Worm (Caenorhabditis elegans) whole organism, L4 larva: ENCODE data around the gene cki-1.

Experiments
- fkh-10 ChIP-seq: fragments of 150-350 bp; optimal IDR thresholded peaks from 2 replicates; lab custom pipeline; 2014; ENCODE audit warnings: missing biosample characterization, missing genetic modification reagents, missing genetic modification characterization
- mes-2 ChIP-seq: sonication (generic microtip); optimal IDR thresholded peaks from 2 replicates; lab custom pipeline; 2016; ENCODE audit warnings: missing genotype, mild to moderate bottlenecking, missing genetic modification characterization, missing compliant biosample characterization; ENCODE audit not compliant: poor library complexity, severe bottlenecking
- ztf-11 ChIP-seq: fragments of 150-350 bp; optimal IDR thresholded peaks from 2 replicates; lab custom pipeline; 2014; ENCODE audit warnings: missing biosample characterization, missing genetic modification characterization

- TF ChIP-seq fkh-10 (GFP tag; lab: Kevin White, UChicago) (no peak), ztf-11 (no peak), mes-2 (tag; lab: Kevin White, UChicago) (peak; percentile 20)
Measured at ce11 chrII:7810162-7810868, 725 bp upstream of the cki-1 start.
